Fruit fly (Drosophila melanogaster) whole organism, prepupa: Measurements from ENCODE around the gene Flacc.

ENCODE experiments used
- Blimp-1 ChIP-seq: fragments of 200-800 bp; sonication (Bioruptor generic); optimal IDR thresholded peaks from 3 replicates; lab custom pipeline; 2017; ENCODE audit warnings: missing biosample characterization, missing genetic modification characterization, mild to moderate bottlenecking, moderate library complexity, missing genetic modification reagents
- CG11294 ChIP-seq: fragments of 200-800 bp; sonication (Bioruptor generic); IDR thresholded peaks from 2 replicates; pipeline ENCODE4 v1.3.6; 2022; ENCODE audit warnings: missing biosample characterization, missing genetic modification characterization
- CG11762 ChIP-seq: fragments of 200-800 bp; sonication (Bioruptor generic); optimal IDR thresholded peaks from 3 replicates; lab custom pipeline; 2016; ENCODE audit warnings: missing biosample characterization, missing genetic modification characterization; ENCODE audit not compliant: insufficient read depth
- CG15336 ChIP-seq: fragments of 200-800 bp; sonication (Bioruptor generic); IDR thresholded peaks from 2 replicates; pipeline ENCODE4 v1.3.6; 2022; ENCODE audit warnings: missing biosample characterization, missing genetic modification characterization
- CG16779 ChIP-seq: fragments of 200-800 bp; sonication (Bioruptor generic); optimal IDR thresholded peaks from 3 replicates; lab custom pipeline; 2017; ENCODE audit warnings: missing biosample characterization, mild to moderate bottlenecking, missing genetic modification characterization
- CG32006 ChIP-seq: fragments of 200-800 bp; sonication (Bioruptor generic); optimal IDR thresholded peaks from 3 replicates; lab custom pipeline; 2017; ENCODE audit warnings: missing biosample characterization, mild to moderate bottlenecking, missing genetic modification characterization
- CG34406 ChIP-seq: fragments of 200-800 bp; sonication (Bioruptor generic); optimal IDR thresholded peaks from 3 replicates; lab custom pipeline; 2016; ENCODE audit warnings: missing biosample characterization, missing genetic modification characterization
- CG3919 ChIP-seq: fragments of 200-800 bp; sonication (Bioruptor generic); optimal IDR thresholded peaks from 3 replicates; lab custom pipeline; 2016; ENCODE audit warnings: missing biosample characterization, missing genetic modification characterization
- CG6163 ChIP-seq: fragments of 200-800 bp; sonication (Bioruptor generic); IDR thresholded peaks from 3 replicates; pipeline ENCODE4 v1.3.6; 2022; ENCODE audit warnings: missing biosample characterization, missing genetic modification characterization
- CG6276 ChIP-seq: fragments of 200-800 bp; sonication (Bioruptor generic); optimal IDR thresholded peaks from 2 replicates; lab custom pipeline; 2017; ENCODE audit warnings: missing biosample characterization, mild to moderate bottlenecking, missing genetic modification characterization
- CG6792 ChIP-seq: fragments of 200-800 bp; sonication (Bioruptor generic); optimal IDR thresholded peaks from 3 replicates; lab custom pipeline; 2016; ENCODE audit warnings: missing biosample characterization, missing genetic modification characterization
- CG6854 ChIP-seq: fragments of 200-800 bp; sonication (Bioruptor generic); optimal IDR thresholded peaks from 2 replicates; lab custom pipeline; 2017; ENCODE audit warnings: missing biosample characterization, mild to moderate bottlenecking, missing genetic modification characterization
- CG8632 ChIP-seq: fragments of 200-800 bp; sonication (Bioruptor generic); optimal IDR thresholded peaks from 3 replicates; lab custom pipeline; 2016; ENCODE audit warnings: missing biosample characterization, missing genetic modification characterization
- CG9139 ChIP-seq: fragments of 200-800 bp; sonication (Bioruptor generic); optimal IDR thresholded peaks from 3 replicates; lab custom pipeline; 2017; ENCODE audit warnings: missing biosample characterization, mild to moderate bottlenecking, missing genetic modification characterization
- Eip75B ChIP-seq: fragments of 200-800 bp; sonication (Bioruptor generic); optimal IDR thresholded peaks from 3 replicates; lab custom pipeline; 2016; ENCODE audit warnings: missing biosample characterization, missing genetic modification characterization
- Eip78C ChIP-seq: fragments of 200-800 bp; sonication (Bioruptor generic); peaks from one replicate; lab custom pipeline; 2016; ENCODE audit warnings: missing biosample characterization, missing genetic modification characterization
- Eip93F ChIP-seq: fragments of 200-800 bp; sonication (Bioruptor generic); optimal IDR thresholded peaks from 2 replicates; lab custom pipeline; 2016; ENCODE audit warnings: missing biosample characterization, mild to moderate bottlenecking, missing genetic modification characterization
- Ets21C ChIP-seq: fragments of 200-800 bp; sonication (Bioruptor generic); optimal IDR thresholded peaks from 3 replicates; lab custom pipeline; 2016; ENCODE audit warnings: missing biosample characterization, missing genetic modification characterization
- Ets96B ChIP-seq: fragments of 200-800 bp; optimal IDR thresholded peaks from 2 replicates; lab custom pipeline; 2019; ENCODE audit warnings: missing biosample characterization, mild to moderate bottlenecking, missing genetic modification characterization, moderate library complexity
- Hr38 ChIP-seq: sonication (Bioruptor generic); optimal IDR thresholded peaks from 2 replicates; lab custom pipeline; 2016; ENCODE audit warnings: missing biosample characterization, missing genetic modification characterization
- Hr4 ChIP-seq: fragments of 200-800 bp; sonication (Bioruptor generic); optimal IDR thresholded peaks from 3 replicates; lab custom pipeline; 2016; ENCODE audit warnings: missing biosample characterization, missing genetic modification characterization
- Lpt ChIP-seq: fragments of 200-800 bp; sonication (Bioruptor generic); optimal IDR thresholded peaks from 3 replicates; lab custom pipeline; 2016; ENCODE audit warnings: missing biosample characterization, missing genetic modification characterization
- Met ChIP-seq: fragments of 200-800 bp; sonication (Bioruptor generic); optimal IDR thresholded peaks from 3 replicates; lab custom pipeline; 2016; ENCODE audit warnings: missing biosample characterization, missing genetic modification characterization
- OdsH ChIP-seq: fragments of 200-800 bp; sonication (Bioruptor generic); optimal IDR thresholded peaks from 3 replicates; lab custom pipeline; 2016; ENCODE audit warnings: missing biosample characterization, missing genetic modification characterization
- Smox ChIP-seq: fragments of 200-800 bp; sonication (Bioruptor generic); optimal IDR thresholded peaks from 3 replicates; lab custom pipeline; 2016; ENCODE audit warnings: missing biosample characterization, missing genetic modification characterization
- Sox102F ChIP-seq: fragments of 200-800 bp; sonication (Bioruptor generic); optimal IDR thresholded peaks from 2 replicates; lab custom pipeline; 2016; ENCODE audit warnings: missing biosample characterization, mild to moderate bottlenecking, missing genetic modification characterization
- acj6 ChIP-seq: fragments of 200-800 bp; sonication (Bioruptor generic); optimal IDR thresholded peaks from 3 replicates; lab custom pipeline; 2016; ENCODE audit warnings: missing biosample characterization, missing genetic modification characterization
- dsx ChIP-seq: fragments of 200-800 bp; optimal IDR thresholded peaks from 3 replicates; lab custom pipeline; 2019; ENCODE audit warnings: missing biosample characterization, mild to moderate bottlenecking, missing genetic modification characterization, moderate library complexity; ENCODE audit not compliant: poor library complexity, severe bottlenecking
- eg ChIP-seq: fragments of 200-800 bp; sonication (Bioruptor generic); IDR thresholded peaks from 3 replicates; pipeline ENCODE4 v1.3.6; 2022; ENCODE audit warnings: missing biosample characterization, missing genetic modification characterization
- esn ChIP-seq: fragments of 200-800 bp; sonication (Bioruptor generic); optimal IDR thresholded peaks from 2 replicates; lab custom pipeline; 2016; ENCODE audit warnings: missing biosample characterization, mild to moderate bottlenecking, missing genetic modification characterization, moderate library complexity
- fd85E ChIP-seq: fragments of 200-800 bp; sonication (Bioruptor generic); optimal IDR thresholded peaks from 3 replicates; lab custom pipeline; 2016; ENCODE audit warnings: missing biosample characterization, missing genetic modification characterization
- fkh ChIP-seq: fragments of 200-800 bp; sonication (Bioruptor generic); optimal IDR thresholded peaks from 3 replicates; lab custom pipeline; 2017; ENCODE audit warnings: missing biosample characterization, mild to moderate bottlenecking, missing genetic modification characterization, moderate library complexity
- lz ChIP-seq: fragments of 200-800 bp; sonication (Bioruptor generic); optimal IDR thresholded peaks from 3 replicates; lab custom pipeline; 2016; ENCODE audit warnings: missing biosample characterization, missing genetic modification characterization
- spab ChIP-seq: fragments of 200-800 bp; sonication (Bioruptor generic); optimal IDR thresholded peaks from 2 replicates; lab custom pipeline; 2017; ENCODE audit warnings: missing biosample characterization, mild to moderate bottlenecking, missing genetic modification characterization, missing genetic modification reagents
- ss ChIP-seq, 2 experiments: fragments of 200-800 bp; sonication (Bioruptor generic); optimal IDR thresholded peaks; 2 replicates in 1 of 2; 3 replicates in 1 of 2; lab custom pipeline; 2017 to 2018; ENCODE audit warnings: mild to moderate bottlenecking in 2 of 2, missing biosample characterization in 2 of 2, missing genetic modification characterization in 2 of 2, moderate library complexity in 1 of 2
- topi ChIP-seq: fragments of 200-800 bp; sonication (Bioruptor generic); optimal IDR thresholded peaks from 3 replicates; lab custom pipeline; 2016; ENCODE audit warnings: missing biosample characterization, missing genetic modification characterization

Flacc gene

DNA sequence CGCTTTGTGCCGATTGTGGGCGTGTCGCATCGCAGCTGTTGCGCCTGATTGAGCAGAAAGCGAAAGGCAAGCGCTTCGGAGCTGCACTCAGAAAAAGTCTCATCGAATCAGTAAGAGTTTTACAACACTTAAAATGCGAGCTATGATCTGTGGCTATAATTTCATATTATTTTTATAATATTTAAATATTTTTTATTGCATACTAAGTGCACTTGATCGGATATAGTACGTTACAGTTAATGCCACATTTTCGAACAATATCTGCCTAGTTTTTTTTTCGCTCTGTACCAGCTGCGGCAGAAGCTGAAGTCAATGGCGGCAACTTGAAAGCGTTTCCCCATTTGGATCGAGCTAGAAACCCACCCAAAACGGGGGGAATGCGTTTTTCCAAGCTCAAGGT lies 9.4 kb upstream of the Flacc start:
- TF ChIP-seq CG32006 (GFP tag; lab: Kevin White, UChicago), result peak; percentile 21
- 0 out of 2 replicates have a peak, but pooled peaks have one; percentile 29 for TF ChIP-seq CG15336 (GFP tag; lab: Robert Waterston, UW)
- TF ChIP-seq lz (GFP tag; lab: Kevin White, UChicago), result no peak
- TF ChIP-seq CG6163 (GFP tag; lab: Robert Waterston, UW), result 0 out of 3 replicates have a peak, but pooled peaks have one; percentile 23
- peak; percentile 53 for TF ChIP-seq Eip78C (GFP tag; lab: Kevin White, UChicago)
- 0 out of 3 replicates have a peak, but pooled peaks have one; percentile 10 for TF ChIP-seq eg

DNA sequence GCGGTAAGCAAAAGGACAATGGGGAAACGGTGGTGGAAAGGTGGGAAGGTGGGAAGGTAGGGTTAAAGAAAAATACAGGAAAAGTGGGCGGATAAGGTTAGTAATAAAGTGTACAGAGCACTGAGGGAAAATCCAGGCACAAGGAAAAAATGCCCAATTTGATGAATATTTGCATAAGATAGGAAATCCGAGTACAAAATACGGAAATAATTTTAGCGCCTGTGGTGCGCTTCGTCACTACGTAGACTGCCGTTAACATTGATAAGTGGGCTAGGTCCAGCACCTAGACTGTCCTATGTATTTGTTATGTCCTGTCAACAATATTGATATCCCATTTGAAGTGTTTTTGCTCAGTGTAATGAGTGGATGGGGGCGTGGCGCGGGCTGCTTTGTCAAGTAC lies 7.5 kb upstream of the Flacc start:
- no peak for TF ChIP-seq fd85E (GFP tag; lab: Kevin White, UChicago)
- no peak for TF ChIP-seq CG6792 (GFP tag; lab: Kevin White, UChicago)
- TF ChIP-seq CG6854 (GFP tag; lab: Kevin White, UChicago), result no peak
- TF ChIP-seq CG11294 (GFP tag; lab: Robert Waterston, UW), result no peak
- no peak for TF ChIP-seq Eip75B (GFP tag; lab: Kevin White, UChicago)
- no peak for TF ChIP-seq CG34406 (GFP tag; lab: Kevin White, UChicago)
- no peak for TF ChIP-seq Sox102F (GFP tag; lab: Kevin White, UChicago)
- TF ChIP-seq topi (GFP tag; lab: Kevin White, UChicago), result no peak
- TF ChIP-seq, all 60 proteins: peak for 0

DNA sequence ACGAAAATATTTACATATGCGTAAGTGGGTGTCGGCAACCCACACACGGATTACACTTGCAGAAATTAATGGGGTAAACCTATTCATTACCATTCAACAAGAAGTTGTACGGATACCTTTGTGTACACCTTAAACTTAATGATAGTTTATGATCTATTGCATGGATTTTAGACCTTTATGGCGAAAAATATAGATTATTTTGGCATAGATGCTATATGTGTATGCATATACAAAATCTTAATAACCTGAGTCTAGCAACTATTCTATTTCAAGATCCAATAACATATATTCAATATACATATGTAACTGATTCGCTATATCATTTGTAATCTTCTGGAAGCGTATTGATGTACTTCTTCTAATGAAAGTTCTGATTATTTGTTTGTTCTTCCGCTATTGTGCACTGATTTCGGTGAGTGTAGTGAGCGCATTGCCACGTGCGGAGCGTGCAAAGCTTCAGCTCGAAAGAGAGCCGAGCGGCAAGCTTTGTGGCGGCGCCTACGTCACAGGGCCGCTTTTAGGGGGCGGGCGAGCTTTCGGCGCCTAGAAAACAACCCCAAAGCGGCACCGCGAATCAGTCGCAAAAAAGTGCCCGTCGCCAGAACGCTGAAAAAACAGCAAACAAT lies 6.5 kb upstream of the Flacc start, which contains the start of gene CG7378:
TSS of gene CG7378 (plus strand) at position 576 of the 626 bp plus-strand sequence.
- TF ChIP-seq Hr4 (peak; percentile 35), fd85E (GFP tag; lab: Kevin White, UChicago) (no peak), Eip93F (GFP tag; lab: Kevin White, UChicago) (no peak), eg (peak; percentile 5; the same call in 1 of the 3 replicates), OdsH (no peak), Hr38 (no peak), CG32006 (GFP tag; lab: Kevin White, UChicago) (peak; percentile 41), Eip78C (GFP tag; lab: Kevin White, UChicago) (peak; percentile 89), Sox102F (GFP tag; lab: Kevin White, UChicago) (no peak), Ets96B (no peak), Met (GFP tag; lab: Kevin White, UChicago) (no peak), Ets21C (GFP tag; lab: Kevin White, UChicago) (no peak), fkh (GFP tag; lab: Kevin White, UChicago) (peak; percentile 63), CG16779 (no peak), CG9139 (GFP tag; lab: Kevin White, UChicago) (no peak), CG11294 (GFP tag; lab: Robert Waterston, UW) (no peak; the same call in 1 of the 2 replicates), CG3919 (no peak), CG11762 (GFP tag; lab: Kevin White, UChicago) (no peak), topi (GFP tag; lab: Kevin White, UChicago) (no peak), dsx (GFP tag; lab: Kevin White, UChicago) (no peak), acj6 (no peak), ss (GFP tag; optimal IDR thresholded peaks at IDR 0.05; lab: Kevin White, UChicago) (no peak), Smox (no peak), CG6792 (GFP tag; lab: Kevin White, UChicago) (no peak), CG6276 (GFP tag; lab: Kevin White, UChicago) (no peak), Blimp-1 (GFP tag; lab: Kevin White, UChicago) (no peak), CG34406 (GFP tag; lab: Kevin White, UChicago) (no peak), spab (GFP tag; lab: Kevin White, UChicago) (no peak), CG6163 (GFP tag; lab: Robert Waterston, UW) (no peak), Lpt (no peak), esn (GFP tag; lab: Kevin White, UChicago) (no peak), CG8632 (GFP tag; lab: Kevin White, UChicago) (no peak)
